Fruit fly (Drosophila melanogaster) whole organism, embryonic: ENCODE measurements around the gene CG1494.

Experiments
- CG13123 ChIP-seq: fragments of 200-800 bp; sonication (Bioruptor generic); optimal IDR thresholded peaks from 2 replicates; lab custom pipeline; 2016; ENCODE audit warnings: missing biosample characterization, missing genetic modification characterization
- CG16779 ChIP-seq: fragments of 200-800 bp; sonication (Bioruptor generic); IDR thresholded peaks from 2 replicates; pipeline ENCODE4 v1.3.6; 2022; ENCODE audit warnings: missing biosample characterization, missing genetic modification characterization
- exex ChIP-seq: fragments of 200-800 bp; sonication (Bioruptor generic); optimal IDR thresholded peaks from 4 replicates; lab custom pipeline; 2018; ENCODE audit warnings: missing biosample characterization, mild to moderate bottlenecking, missing genetic modification characterization, moderate library complexity
- slou ChIP-seq: fragments of 200-800 bp; sonication (Bioruptor generic); optimal IDR thresholded peaks from 3 replicates; lab custom pipeline; 2016; ENCODE audit warnings: missing biosample characterization, missing genetic modification characterization

DNA sequence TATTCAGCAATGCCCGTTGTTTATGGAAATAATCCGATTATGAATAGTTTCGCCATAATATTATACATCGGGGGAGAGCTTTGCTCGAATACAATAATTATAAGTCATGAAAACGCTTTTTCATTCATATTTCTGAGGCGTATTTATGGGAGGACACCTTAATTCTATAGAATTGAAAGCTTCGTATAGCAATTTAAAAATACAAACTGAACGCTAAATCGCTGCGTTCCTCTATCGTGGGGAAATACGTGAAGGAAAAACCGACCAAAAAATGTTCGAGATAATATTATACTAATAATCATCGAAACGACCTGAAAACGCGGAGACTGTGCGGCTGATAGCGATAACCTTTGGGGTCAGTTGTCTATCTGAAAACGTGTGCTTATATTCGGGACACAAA, 8.6 kb upstream of the CG1494 start:
- TF ChIP-seq CG13123 (GFP tag; lab: Kevin White, UChicago) = no peak
- TF ChIP-seq CG16779 (GFP tag; lab: Robert Waterston, UW) = no peak
- TF ChIP-seq slou (GFP tag; lab: Kevin White, UChicago) = no peak
- TF ChIP-seq exex = no peak
